Worm (Caenorhabditis elegans) whole organism, early embryonic: ENCODE results near the gene K08F9.1.
"Not testable (repeated sequence)": the region's sequence is repeated elsewhere in the genome, so short reads cannot be mapped to it uniquely, and the experiment has no call there.

Experiments
- B0310.2 ChIP-seq: sonication (generic microtip); optimal IDR thresholded peaks from 2 replicates; lab custom pipeline; 2016; ENCODE audit warnings: mild to moderate bottlenecking, missing genetic modification characterization, missing compliant biosample characterization
- F13C5.2 ChIP-seq: sonication (generic microtip); optimal IDR thresholded peaks from 2 replicates; lab custom pipeline; 2017; ENCODE audit warnings: mild to moderate bottlenecking, missing genetic modification characterization, inconsistent platforms, missing compliant biosample characterization
- aly-1 ChIP-seq: sonication (generic microtip); optimal IDR thresholded peaks from 2 replicates; lab custom pipeline; 2016; ENCODE audit warnings: missing genetic modification characterization, missing compliant biosample characterization
- ama-1 ChIP-seq: fragments of 150-350 bp; optimal IDR thresholded peaks from 2 replicates; lab custom pipeline; 2014
- ceh-13 ChIP-seq: fragments of 200-800 bp; sonication (Bioruptor generic); optimal IDR thresholded peaks from 2 replicates; lab custom pipeline; 2018; ENCODE audit warnings: mild to moderate bottlenecking, missing genetic modification characterization, missing compliant biosample characterization
- ceh-36 ChIP-seq: sonication (generic microtip); optimal IDR thresholded peaks from 2 replicates; lab custom pipeline; 2016; ENCODE audit warnings: missing genetic modification characterization, inconsistent platforms, missing compliant biosample characterization
- ets-7 ChIP-seq: sonication (generic microtip); optimal IDR thresholded peaks from 2 replicates; lab custom pipeline; 2016; ENCODE audit warnings: missing genotype, missing genetic modification characterization, missing compliant biosample characterization
- flt-1 ChIP-seq: fragments of 200-800 bp; sonication (Bioruptor generic); IDR thresholded peaks from 2 replicates; pipeline ENCODE4 v1.3.6; 2022; ENCODE audit warnings: missing genetic modification characterization, missing compliant biosample characterization
- hmbx-1 ChIP-seq: sonication (generic microtip); optimal IDR thresholded peaks from 2 replicates; lab custom pipeline; 2016; ENCODE audit warnings: mild to moderate bottlenecking, missing genetic modification characterization, missing compliant biosample characterization
- hmg-4 ChIP-seq: fragments of 200-800 bp; sonication (Bioruptor generic); optimal IDR thresholded peaks from 2 replicates; lab custom pipeline; 2018; ENCODE audit warnings: mild to moderate bottlenecking, missing genetic modification characterization, missing compliant biosample characterization
- hnd-1 ChIP-seq: sonication (generic microtip); optimal IDR thresholded peaks from 2 replicates; lab custom pipeline; 2016; ENCODE audit warnings: missing genetic modification characterization, missing compliant biosample characterization
- pes-1 ChIP-seq: fragments of 200-800 bp; sonication (Bioruptor generic); IDR thresholded peaks from 2 replicates; pipeline ENCODE4 v1.3.6; 2022; ENCODE audit warnings: missing genetic modification reagents, missing genetic modification characterization, missing compliant biosample characterization
- scrt-1 ChIP-seq: fragments of 200-800 bp; sonication (Bioruptor generic); IDR thresholded peaks from 2 replicates; pipeline ENCODE4 v1.3.6; 2022; ENCODE audit warnings: missing genetic modification characterization, missing compliant biosample characterization
- sea-1 ChIP-seq: fragments of 200-800 bp; sonication (Bioruptor generic); conservative IDR thresholded peaks from 2 replicates; pipeline ENCODE4 v1.3.6; 2022; ENCODE audit warnings: missing genetic modification characterization, missing compliant biosample characterization
- tbx-11 ChIP-seq: fragments of 200-800 bp; sonication (Bioruptor generic); IDR thresholded peaks from 2 replicates; pipeline ENCODE4 v1.3.6; 2022; ENCODE audit warnings: missing genetic modification characterization, missing compliant biosample characterization
- tbx-37 ChIP-seq: fragments of 200-800 bp; sonication (Bioruptor generic); conservative IDR thresholded peaks from 2 replicates; pipeline ENCODE4 v1.3.6; 2022; ENCODE audit warnings: missing genetic modification reagents, missing genetic modification characterization, missing compliant biosample characterization
- tra-4 ChIP-seq: sonication (generic microtip); optimal IDR thresholded peaks from 2 replicates; lab custom pipeline; 2017; ENCODE audit warnings: missing genetic modification characterization, missing compliant biosample characterization

The K08F9.1 gene

ce11 chrV:15127955-15128354 is 15.2 kb downstream of the K08F9.1 start, which contains the start of gene srr-7:
srr-7 (plus strand) TSS chrV:15128255.
- TF ChIP-seq ets-7 (tag; lab: Kevin White, UChicago) (no peak), ceh-13 (no peak), aly-1 (tag; lab: Kevin White, UChicago) (no peak), tbx-37 (GFP tag; lab: Robert Waterston, UW) (no peak), pes-1 (GFP tag; lab: Robert Waterston, UW) (no peak), tra-4 (tag; lab: Kevin White, UChicago) (no peak), hnd-1 (tag; lab: Kevin White, UChicago) (no peak), hmbx-1 (tag; lab: Kevin White, UChicago) (no peak), scrt-1 (GFP tag; lab: Robert Waterston, UW) (no peak), F13C5.2 (tag; lab: Kevin White, UChicago) (no peak), ama-1 (lab: Kevin White, UChicago) (no peak), sea-1 (GFP tag; lab: Robert Waterston, UW) (no peak), hmg-4 (no peak), flt-1 (GFP tag; lab: Robert Waterston, UW) (no peak), ceh-36 (no peak), tbx-11 (GFP tag; lab: Robert Waterston, UW) (no peak), B0310.2 (tag; lab: Kevin White, UChicago) (no peak)

- TF ChIP-seq ets-7 (tag; lab: Kevin White, UChicago) (no peak), tbx-11 (GFP tag; lab: Robert Waterston, UW) (no peak), hmbx-1 (tag; lab: Kevin White, UChicago) (no peak), tra-4 (tag; lab: Kevin White, UChicago) (no peak), aly-1 (tag; lab: Kevin White, UChicago) (no peak), B0310.2 (tag; lab: Kevin White, UChicago) (no peak), tbx-37 (GFP tag; lab: Robert Waterston, UW) (no peak), ceh-13 (no peak), hmg-4 (no peak)
These were observed 15.8 kb downstream of the K08F9.1 start, which contains the start of gene srj-27 for ce11 chrV:15127413-15127812. srj-27 (minus strand) TSS chrV:15127513.

- TF ChIP-seq tbx-11 (GFP tag; lab: Robert Waterston, UW); sea-1 (GFP tag; lab: Robert Waterston, UW); hmbx-1 (tag; lab: Kevin White, UChicago): not testable (repeated sequence)
These were observed 18.0 kb downstream of the K08F9.1 start, which contains the start of gene ugt-30 for ce11 chrV:15125162-15125561. ugt-30 (minus strand) TSS chrV:15125262.

- no peak for TF ChIP-seq ama-1 (lab: Kevin White, UChicago)
- TF ChIP-seq aly-1 (tag; lab: Kevin White, UChicago): no peak
- no peak for TF ChIP-seq hmg-4
- TF ChIP-seq scrt-1 (GFP tag; lab: Robert Waterston, UW): no peak
- TF ChIP-seq hnd-1 (tag; lab: Kevin White, UChicago): no peak
- TF ChIP-seq ceh-13: no peak
- TF ChIP-seq ets-7 (tag; lab: Kevin White, UChicago): no peak
These were observed 23.7 kb downstream of the K08F9.1 start, which contains the start of gene flor-1 for ce11 chrV:15119517-15119916. flor-1 (minus strand) TSS chrV:15119617.

DNA sequence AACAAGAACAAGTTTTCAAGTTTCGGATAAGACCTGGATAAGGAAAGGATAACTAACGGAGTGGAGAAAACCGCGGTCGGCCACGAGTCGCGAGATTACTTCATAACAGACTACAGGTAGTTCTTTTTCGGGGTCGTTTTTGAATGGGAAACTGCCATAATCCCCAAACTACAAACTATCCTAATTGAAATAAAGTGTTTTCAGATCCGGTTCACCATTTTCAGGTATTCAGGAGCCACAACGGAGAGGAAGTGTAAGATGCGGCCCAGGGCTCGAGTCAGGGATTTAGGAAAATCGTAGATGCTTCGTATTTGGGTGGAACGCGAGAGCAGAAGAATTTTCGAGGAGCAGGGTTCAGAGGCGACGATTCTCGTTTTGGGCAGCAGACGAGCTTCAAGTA is 27.2 kb downstream of the K08F9.1 start, which contains the start of gene T01G5.8:
Gene T01G5.8 (plus strand): TSS at position 301 of the 400 bp plus-strand sequence.
- TF ChIP-seq tra-4 (tag; lab: Kevin White, UChicago); F13C5.2 (tag; lab: Kevin White, UChicago); ceh-36: not testable (repeated sequence)

- TF ChIP-seq sea-1 (GFP tag; lab: Robert Waterston, UW): no peak
- no peak for TF ChIP-seq hnd-1 (tag; lab: Kevin White, UChicago)
- no peak for TF ChIP-seq ama-1 (lab: Kevin White, UChicago)
- no peak for TF ChIP-seq tbx-11 (GFP tag; lab: Robert Waterston, UW)
- TF ChIP-seq flt-1 (GFP tag; lab: Robert Waterston, UW): no peak
- TF ChIP-seq hmbx-1 (tag; lab: Kevin White, UChicago): no peak
- no peak for TF ChIP-seq hmg-4
- no peak for TF ChIP-seq B0310.2 (tag; lab: Kevin White, UChicago)
- no peak for TF ChIP-seq tbx-37 (GFP tag; lab: Robert Waterston, UW)
- TF ChIP-seq pes-1 (GFP tag; lab: Robert Waterston, UW): no peak
- no peak for TF ChIP-seq F13C5.2 (tag; lab: Kevin White, UChicago)
These were observed 29.2 kb downstream of the K08F9.1 start, which contains the start of gene T01G5.6 for ce11 chrV:15113992-15114391. T01G5.6 (minus strand) TSS chrV:15114092.

DNA sequence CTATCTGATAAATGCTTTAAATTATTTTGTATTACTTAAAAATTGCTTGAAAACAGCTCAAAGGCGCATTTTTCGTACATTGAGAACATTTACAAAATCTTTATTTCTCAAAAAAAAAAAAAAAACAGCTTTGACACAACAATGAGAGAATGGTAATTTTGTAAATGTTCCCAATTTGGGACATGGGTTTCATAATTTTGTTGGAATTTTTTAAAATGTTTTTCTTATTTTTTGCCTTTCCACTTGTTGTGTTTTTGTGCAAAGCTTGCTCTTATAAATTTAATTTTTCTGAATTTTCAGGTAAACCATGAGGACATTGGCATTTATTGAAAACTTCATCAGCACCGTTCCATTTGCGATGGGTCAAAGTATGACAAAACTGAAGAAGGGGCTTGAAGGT is 31.5 kb downstream of the K08F9.1 start, which contains the start of gene T01G5.7:
Gene T01G5.7 (plus strand): TSS at position 301 of the 400 bp plus-strand sequence.
- TF ChIP-seq tbx-37 (GFP tag; lab: Robert Waterston, UW) (no peak), tbx-11 (GFP tag; lab: Robert Waterston, UW) (no peak), ceh-36 (no peak), ama-1 (lab: Kevin White, UChicago) (no peak), hmg-4 (no peak), ets-7 (tag; lab: Kevin White, UChicago) (no peak), hnd-1 (tag; lab: Kevin White, UChicago) (no peak), flt-1 (GFP tag; lab: Robert Waterston, UW) (no peak), hmbx-1 (tag; lab: Kevin White, UChicago) (no peak), tra-4 (tag; lab: Kevin White, UChicago) (no peak)

- TF ChIP-seq B0310.2 (tag; lab: Kevin White, UChicago) (no peak), tbx-11 (GFP tag; lab: Robert Waterston, UW) (no peak), scrt-1 (GFP tag; lab: Robert Waterston, UW) (no peak), sea-1 (GFP tag; lab: Robert Waterston, UW) (no peak), F13C5.2 (tag; lab: Kevin White, UChicago) (no peak), pes-1 (GFP tag; lab: Robert Waterston, UW) (no peak), flt-1 (GFP tag; lab: Robert Waterston, UW) (no peak), ceh-13 (no peak), aly-1 (tag; lab: Kevin White, UChicago) (no peak)
These were observed 33.9 kb downstream of the K08F9.1 start, which contains the start of gene Y75B12A.2 for ce11 chrV:15109260-15109659. Y75B12A.2 (plus strand) TSS chrV:15109560.
